Fruit fly (Drosophila melanogaster) Kc167 (cell line): Measurements from ENCODE around the gene CG17646.

Source experiments
- Myc ChIP-seq: fragments of >200 bp; optimal IDR thresholded peaks from 2 replicates; lab custom pipeline; 2017; ENCODE audit warnings: missing external identifiers
- Sin3A ChIP-seq: fragments of >200 bp; optimal IDR thresholded peaks from 2 replicates; lab custom pipeline; 2018; ENCODE audit warnings: missing external identifiers
- h ChIP-seq: fragments of >200 bp; optimal IDR thresholded peaks from 3 replicates; lab custom pipeline; 2018; ENCODE audit warnings: missing external identifiers
- insv ChIP-seq: fragments of >200 bp; optimal IDR thresholded peaks from 3 replicates; lab custom pipeline; 2018; ENCODE audit warnings: missing external identifiers
- psq ChIP-seq: fragments of >200 bp; optimal IDR thresholded peaks from 2 replicates; lab custom pipeline; 2017; ENCODE audit warnings: missing external identifiers
- ttk ChIP-seq: sonication (Bioruptor generic); optimal IDR thresholded peaks from 2 replicates; lab custom pipeline; 2017; ENCODE audit warnings: missing external identifiers

Gene CG17646

DNA sequence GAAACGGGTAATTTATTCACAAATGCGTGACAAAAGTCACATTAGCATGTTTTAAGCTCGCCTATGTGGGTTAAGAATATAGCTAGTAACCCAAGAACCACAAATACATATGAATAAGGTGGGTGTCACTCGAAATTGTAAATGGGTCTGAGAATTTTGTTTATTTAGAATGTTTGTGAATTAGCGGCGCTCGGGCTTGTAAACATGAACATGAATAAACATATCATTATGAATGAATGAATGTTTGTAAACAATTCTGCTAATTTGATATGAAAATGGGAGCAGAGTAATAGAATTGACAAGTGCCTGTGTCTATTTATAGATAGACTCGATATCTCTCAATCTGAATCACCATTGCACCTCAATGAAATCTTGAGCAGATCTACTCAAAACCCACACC lies 2.8 kb downstream of the CG17646 start:
- TF ChIP-seq Myc (lab: Kevin White, UChicago) = no peak
- no peak for TF ChIP-seq h (lab: Kevin White, UChicago)
- no peak for TF ChIP-seq psq (lab: Kevin White, UChicago)
- TF ChIP-seq ttk (lab: Kevin White, UChicago) = no peak
- TF ChIP-seq Sin3A = no peak
- no peak for TF ChIP-seq insv

dm6 chr2L:1737057-1737581 lies 4.8 kb downstream of the CG17646 start:
- TF ChIP-seq Myc (lab: Kevin White, UChicago) = no peak
- TF ChIP-seq insv = no peak
- no peak for TF ChIP-seq ttk (lab: Kevin White, UChicago)
- no peak for TF ChIP-seq h (lab: Kevin White, UChicago)
- TF ChIP-seq psq (lab: Kevin White, UChicago) = no peak
- TF ChIP-seq Sin3A = no peak

DNA sequence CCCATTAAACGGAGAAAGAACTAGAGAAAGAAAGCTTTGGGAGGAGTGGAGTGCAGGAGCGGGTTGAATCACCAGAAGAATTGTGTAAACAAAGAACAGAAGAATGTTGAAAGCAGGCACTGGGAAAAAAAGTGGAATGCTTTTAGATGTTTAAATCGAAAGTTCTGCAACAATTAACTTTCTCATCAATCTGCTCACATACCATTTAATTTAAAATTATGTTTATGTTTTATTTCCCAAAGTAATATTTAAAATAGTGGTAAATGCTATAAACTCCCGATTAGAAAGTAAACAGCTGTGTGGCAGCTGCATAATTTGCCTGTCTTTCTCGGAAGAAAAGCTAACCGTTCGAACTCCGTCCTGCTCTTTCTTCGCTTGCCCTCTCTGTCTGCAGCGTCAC lies 5.7 kb downstream of the CG17646 start:
- no peak for TF ChIP-seq ttk (lab: Kevin White, UChicago)
- no peak for TF ChIP-seq psq (lab: Kevin White, UChicago)
- TF ChIP-seq h (lab: Kevin White, UChicago) = no peak
- no peak for TF ChIP-seq Sin3A
- no peak for TF ChIP-seq Myc (lab: Kevin White, UChicago)
- TF ChIP-seq insv = no peak

DNA sequence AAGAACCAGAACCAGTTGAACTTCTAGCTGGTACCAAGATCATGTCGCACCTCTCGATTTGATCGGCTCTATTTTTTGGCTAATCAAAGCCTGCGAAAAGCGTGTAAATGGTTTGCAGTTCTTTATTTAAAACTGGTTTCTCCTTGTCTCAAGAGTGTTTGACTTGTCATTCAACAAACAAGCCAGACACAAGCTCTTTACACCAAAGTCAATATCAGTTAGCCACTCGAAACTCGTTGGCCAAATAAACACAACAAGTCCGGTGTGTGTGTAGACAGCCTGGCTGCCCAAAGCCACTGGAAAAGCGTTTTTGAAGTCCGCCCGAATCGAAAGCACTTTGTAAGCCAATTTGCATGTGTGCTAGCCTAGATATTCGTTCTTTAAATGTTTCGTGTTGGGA lies 7.8 kb downstream of the CG17646 start:
- no peak for TF ChIP-seq Myc (lab: Kevin White, UChicago)

- no peak for TF ChIP-seq psq (lab: Kevin White, UChicago)
- no peak for TF ChIP-seq Myc (lab: Kevin White, UChicago)
- no peak for TF ChIP-seq h (lab: Kevin White, UChicago)
- no peak for TF ChIP-seq ttk (lab: Kevin White, UChicago)
- TF ChIP-seq insv = no peak
- TF ChIP-seq Sin3A = no peak
Measured at dm6 chr2L:1743800-1744199, 11.5 kb downstream of the CG17646 start.

- TF ChIP-seq psq (lab: Kevin White, UChicago) (no peak), Myc (lab: Kevin White, UChicago) (no peak), h (lab: Kevin White, UChicago) (no peak), insv (no peak), Sin3A (no peak), ttk (lab: Kevin White, UChicago) (no peak)
Measured at dm6 chr2L:1748410-1748809, 16.1 kb downstream of the CG17646 start.

DNA sequence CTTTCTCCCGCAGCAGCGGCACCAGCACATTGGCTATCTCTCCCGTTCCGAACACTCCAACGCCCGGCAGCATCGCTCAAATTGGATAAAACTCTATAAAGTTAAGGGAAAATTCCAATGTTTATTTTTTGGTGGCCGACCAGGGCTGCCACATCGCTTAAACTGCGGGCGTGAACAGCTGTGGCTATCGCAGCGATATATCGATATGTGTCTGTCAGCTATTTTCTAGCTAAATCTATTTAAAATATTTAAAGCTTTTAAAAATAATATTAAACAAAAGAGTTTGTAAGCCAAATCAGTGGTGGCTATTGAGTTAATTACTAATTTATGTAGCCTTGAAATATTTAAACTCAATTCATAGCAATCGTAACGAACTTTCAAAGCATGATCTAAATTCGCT lies 19.6 kb downstream of the CG17646 start, which contains the start of the genes CG17712 and CG17648:
TSS of gene CG17712 (minus strand) at position 170 of the 400 bp plus-strand sequence.
TSS of gene CG17648 (plus strand) at position 356 of the 400 bp plus-strand sequence.
- TF ChIP-seq h (lab: Kevin White, UChicago) (no peak), Myc (lab: Kevin White, UChicago) (no peak), psq (lab: Kevin White, UChicago) (no peak), Sin3A (no peak), insv (no peak), ttk (lab: Kevin White, UChicago) (no peak)

DNA sequence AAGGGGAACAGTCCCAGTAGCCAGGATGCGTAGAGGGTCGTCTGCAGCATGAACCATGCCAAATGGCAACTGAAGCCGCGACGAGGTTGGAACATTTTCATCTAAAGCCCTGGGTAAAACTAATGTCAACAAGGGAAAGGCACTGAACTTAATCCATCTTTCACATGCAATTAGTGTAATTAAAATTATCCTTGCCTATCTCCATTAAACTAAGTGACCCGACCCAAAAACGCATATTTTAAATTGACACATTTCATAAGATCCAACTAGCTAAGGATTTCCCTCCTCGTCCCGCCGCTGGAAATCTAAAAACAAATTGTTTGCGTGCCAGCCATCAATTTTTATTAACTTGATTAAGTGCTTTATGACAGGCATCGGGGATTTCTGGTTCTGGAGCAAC lies 24.0 kb downstream of the CG17646 start, which contains the start of gene Gr22f:
TSS of gene Gr22f (minus strand) at position 101 of the 400 bp plus-strand sequence.
- no peak for TF ChIP-seq Myc (lab: Kevin White, UChicago)
- TF ChIP-seq insv = no peak
- no peak for TF ChIP-seq Sin3A
- TF ChIP-seq psq (lab: Kevin White, UChicago) = no peak
- no peak for TF ChIP-seq ttk (lab: Kevin White, UChicago)
- no peak for TF ChIP-seq h (lab: Kevin White, UChicago)

dm6 chr2L:1758853-1759252 lies 26.5 kb downstream of the CG17646 start, which contains the start of gene CG17650:
Gene CG17650 (minus strand): TSS chr2L:1759093.
- TF ChIP-seq Myc (lab: Kevin White, UChicago) = no peak
- no peak for TF ChIP-seq insv
- TF ChIP-seq Sin3A = no peak
- no peak for TF ChIP-seq ttk (lab: Kevin White, UChicago)
- TF ChIP-seq psq (lab: Kevin White, UChicago) = no peak
- TF ChIP-seq h (lab: Kevin White, UChicago) = no peak

DNA sequence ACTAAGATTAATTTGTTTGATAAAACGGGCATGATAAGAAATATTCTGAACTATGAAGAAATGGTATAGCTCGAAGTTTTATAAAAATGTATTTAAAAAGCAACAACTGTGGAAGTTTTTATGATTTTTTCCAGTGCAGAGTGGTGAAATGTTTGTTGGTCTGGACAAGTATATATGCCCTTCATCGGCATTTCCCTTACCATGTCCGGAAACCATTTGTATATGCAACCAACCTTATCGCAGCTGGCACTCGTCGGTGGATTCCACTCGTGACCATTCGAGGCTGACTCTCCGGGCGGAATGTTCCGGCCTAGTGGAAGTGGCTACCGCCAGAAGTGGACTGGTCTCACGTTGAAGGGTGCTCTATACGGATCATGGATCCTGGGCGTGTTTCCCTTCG lies 51.4 kb downstream of the CG17646 start, which contains the start of gene Gr22e:
TSS of gene Gr22e (plus strand) at position 301 of the 400 bp plus-strand sequence.
- no peak for TF ChIP-seq insv
- no peak for TF ChIP-seq h (lab: Kevin White, UChicago)
- TF ChIP-seq psq (lab: Kevin White, UChicago) = no peak
- TF ChIP-seq ttk (lab: Kevin White, UChicago) = no peak
- TF ChIP-seq Sin3A = no peak
- TF ChIP-seq Myc (lab: Kevin White, UChicago) = no peak

- no peak for TF ChIP-seq h (lab: Kevin White, UChicago)
Measured at dm6 chr2L:1787929-1788328, 55.6 kb downstream of the CG17646 start.

DNA sequence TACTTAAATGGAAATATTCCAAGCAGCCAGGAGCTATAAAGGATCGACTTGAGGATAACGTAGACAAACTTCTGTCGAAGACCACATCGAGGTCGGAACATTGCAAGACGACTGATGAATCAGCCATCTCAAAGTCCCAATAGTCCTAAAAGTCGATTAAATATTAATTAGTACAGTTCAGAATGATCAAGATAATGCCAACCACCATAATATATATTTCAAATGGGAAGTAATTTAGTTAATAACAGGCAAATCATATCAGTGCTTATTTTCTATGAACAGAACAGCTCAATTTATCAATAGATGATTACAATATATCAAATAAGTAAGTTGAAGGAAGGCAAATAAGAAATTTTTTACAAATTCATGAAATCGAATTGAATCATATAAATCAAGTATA lies 57.9 kb downstream of the CG17646 start, which contains the start of gene Gr22d:
TSS of gene Gr22d (minus strand) at position 101 of the 400 bp plus-strand sequence.
- TF ChIP-seq Myc (lab: Kevin White, UChicago) = no peak
- TF ChIP-seq insv = no peak
- TF ChIP-seq ttk (lab: Kevin White, UChicago) = no peak

- TF ChIP-seq psq (lab: Kevin White, UChicago) = no peak
- no peak for TF ChIP-seq Sin3A
- no peak for TF ChIP-seq ttk (lab: Kevin White, UChicago)
- TF ChIP-seq h (lab: Kevin White, UChicago) = no peak
- no peak for TF ChIP-seq Myc (lab: Kevin White, UChicago)
- TF ChIP-seq insv = no peak
Measured at dm6 chr2L:1791723-1792122, 59.4 kb downstream of the CG17646 start, which contains the start of gene Gr22c. Gene Gr22c (minus strand): TSS chr2L:1791823.
